Worm (Caenorhabditis elegans): Measurements from ENCODE around the gene vha-19.

DNA sequence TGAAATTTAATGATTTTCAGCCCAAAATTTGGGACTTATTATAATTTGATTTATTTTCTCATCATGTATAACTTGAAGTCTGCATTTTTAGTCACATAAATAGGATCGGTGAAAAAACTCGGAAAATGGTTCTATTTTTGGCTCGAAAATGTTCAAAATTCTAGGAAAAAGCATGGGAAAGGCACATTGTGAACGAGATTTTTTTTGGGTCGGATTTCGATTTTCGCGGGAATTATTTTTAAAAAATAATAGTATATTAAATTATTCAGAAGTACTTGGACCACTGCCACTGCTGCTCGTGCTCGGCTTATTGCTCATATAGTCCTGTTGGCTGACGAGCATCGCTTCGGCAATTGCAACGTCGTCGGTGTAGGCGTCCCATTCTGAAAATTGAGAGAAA is 4.4 kb downstream of the vha-19 start:
- no peak for TF ChIP-seq ztf-23 (GFP tag; IDR thresholded peaks at IDR 0.05)
- no peak for TF ChIP-seq T22C8.4 (GFP tag; IDR thresholded peaks at IDR 0.05)
- TF ChIP-seq flt-1 (GFP tag; IDR thresholded peaks at IDR 0.05) = no peak
- no peak for TF ChIP-seq tab-1 (GFP tag; IDR thresholded peaks at IDR 0.05)
- TF ChIP-seq ref-1 (GFP tag; conservative IDR thresholded peaks at IDR 0.05) = no peak

All from whole organism, midembryonic.